Fruit fly (Drosophila melanogaster): ENCODE data around the gene Kcmf1.

The Kcmf1 gene

DNA sequence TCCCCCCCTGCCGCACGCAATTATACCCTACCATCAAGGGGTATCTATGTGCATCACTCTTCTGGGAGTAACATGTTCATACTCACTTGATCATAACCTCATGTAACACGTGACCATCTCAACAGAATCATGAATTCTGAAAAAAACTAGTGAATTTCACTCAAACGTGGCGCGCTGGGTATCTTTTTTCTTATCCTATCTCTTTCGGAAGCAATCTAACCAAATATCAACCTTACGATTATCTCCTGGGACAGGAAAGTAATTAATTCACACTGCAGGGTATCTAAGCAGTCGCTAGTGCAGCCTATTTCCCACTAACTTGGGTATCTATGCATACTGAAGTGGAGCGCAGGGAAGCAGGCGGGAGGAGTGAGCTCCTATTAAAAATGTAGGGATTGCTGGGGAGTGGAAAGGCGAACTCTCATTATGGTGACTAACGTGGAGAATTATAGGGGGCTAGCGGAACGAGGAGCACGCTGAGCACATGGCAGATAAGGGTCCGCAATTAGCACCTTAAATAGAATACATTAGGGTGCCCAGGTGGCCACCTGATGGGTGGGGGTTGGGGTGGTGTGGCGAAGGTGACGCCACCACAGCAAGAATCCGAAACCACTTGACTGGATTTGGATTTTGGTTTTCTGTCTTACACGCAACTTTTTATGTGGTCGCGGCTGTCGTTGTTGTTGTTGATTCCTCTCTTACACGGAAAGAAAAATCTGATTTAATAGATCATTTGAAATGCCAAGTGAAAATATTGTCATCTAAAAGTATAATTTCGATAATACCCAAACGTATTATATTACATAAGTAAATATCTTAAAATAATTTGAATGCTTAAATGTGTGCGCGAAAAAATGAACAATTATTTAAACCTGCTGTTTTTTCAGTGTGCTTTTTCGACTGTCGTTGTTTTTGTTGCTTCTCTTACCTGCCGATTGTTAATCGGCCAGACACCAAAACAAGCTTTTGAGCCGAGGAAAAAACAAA lies 40.7 kb upstream of the Kcmf1 start (continued):
- no peak for TF ChIP-seq CG14965 (GFP tag; optimal IDR thresholded peaks at IDR 0.05; ENCODE audit: borderline replicate concordance)
- peak; percentile 86 for TF ChIP-seq zf30C (GFP tag; optimal IDR thresholded peaks at IDR 0.05)
- TF ChIP-seq grn (GFP tag; optimal IDR thresholded peaks at IDR 0.05) = peak; percentile 51
- peak; percentile 96 for TF ChIP-seq tap (tag; optimal IDR thresholded peaks at IDR 0.05)
- peak; percentile 95 for TF ChIP-seq HmgZ (tag; optimal IDR thresholded peaks at IDR 0.05)
- TF ChIP-seq CG2129 (GFP tag; IDR thresholded peaks at IDR 0.05; ENCODE audit: partially characterized antibody) = no peak
- peak; percentile 92 for TF ChIP-seq Asciz (GFP tag; optimal IDR thresholded peaks at IDR 0.05)
- TF ChIP-seq CG6813 (GFP tag; optimal IDR thresholded peaks at IDR 0.05) = peak; percentile 91
- TF ChIP-seq CG18599 (GFP tag; optimal IDR thresholded peaks at IDR 0.05) = peak; percentile 96
- no peak for TF ChIP-seq Aef1 (GFP tag; IDR thresholded peaks at IDR 0.05)
- TF ChIP-seq gce (GFP tag; IDR thresholded peaks at IDR 0.05) = no peak
- TF ChIP-seq hkb (optimal IDR thresholded peaks at IDR 0.05) = no peak
- no peak for TF ChIP-seq hkb (GFP tag; IDR thresholded peaks at IDR 0.05)
- peak; percentile 89 for TF ChIP-seq tio (GFP tag; optimal IDR thresholded peaks at IDR 0.05)
- peak; percentile 81 for TF ChIP-seq CG5245 (GFP tag; optimal IDR thresholded peaks at IDR 0.05)
- TF ChIP-seq Ssrp (tag; optimal IDR thresholded peaks at IDR 0.05) = peak; percentile 91
- peak; percentile 82 for TF ChIP-seq CG11723 (GFP tag; optimal IDR thresholded peaks at IDR 0.05)
- no peak for TF ChIP-seq CG14441 (GFP tag; IDR thresholded peaks at IDR 0.05)
- TF ChIP-seq stwl (tag; optimal IDR thresholded peaks at IDR 0.05) = peak; percentile 12
- peak; percentile 95 for TF ChIP-seq Dek (tag; optimal IDR thresholded peaks at IDR 0.05)
- peak; percentile 85 for TF ChIP-seq Chrac-16 (GFP tag; optimal IDR thresholded peaks at IDR 0.05)
- TF ChIP-seq zfh2 (GFP tag; optimal IDR thresholded peaks at IDR 0.05) = peak; percentile 73
- TF ChIP-seq btn (GFP tag; optimal IDR thresholded peaks at IDR 0.05) = peak; percentile 14
- TF ChIP-seq pho (GFP tag; optimal IDR thresholded peaks at IDR 0.05) = peak; percentile 72
- TF ChIP-seq Mes4 (GFP tag; optimal IDR thresholded peaks at IDR 0.05) = peak; percentile 28
- TF ChIP-seq sisA (GFP tag; IDR thresholded peaks at IDR 0.05) = no peak
- TF ChIP-seq CG7928 (GFP tag; optimal IDR thresholded peaks at IDR 0.05) = peak; percentile 63
- TF ChIP-seq dpn (GFP tag; optimal IDR thresholded peaks at IDR 0.05) = peak; percentile 85 to 92
- TF ChIP-seq CG12391 (tag; optimal IDR thresholded peaks at IDR 0.05) = peak; percentile 96
- TF ChIP-seq psq (GFP tag; optimal IDR thresholded peaks at IDR 0.05) = peak; percentile 35
- TF ChIP-seq mam (GFP tag; optimal IDR thresholded peaks at IDR 0.05) = peak; percentile 74
- TF ChIP-seq CG6175 (GFP tag; IDR thresholded peaks at IDR 0.05) = no peak
- peak; percentile 70 for TF ChIP-seq tup (GFP tag; optimal IDR thresholded peaks at IDR 0.05)
- TF ChIP-seq CG2120 (GFP tag; optimal IDR thresholded peaks at IDR 0.05) = peak; percentile 94
- TF ChIP-seq ewg (GFP tag; optimal IDR thresholded peaks at IDR 0.05) = peak; percentile 72
- TF ChIP-seq CG15479 (GFP tag; optimal IDR thresholded peaks at IDR 0.05) = no peak
- no peak for TF ChIP-seq klu (GFP tag; IDR thresholded peaks at IDR 0.05)
- peak; percentile 88 for TF ChIP-seq Hr3 (GFP tag; optimal IDR thresholded peaks at IDR 0.05)
- TF ChIP-seq CG16813 (GFP tag; IDR thresholded peaks at IDR 0.05; ENCODE audit: partially characterized antibody) = no peak
- TF ChIP-seq kay (GFP tag; optimal IDR thresholded peaks at IDR 0.05) = peak; percentile 56
- no peak for TF ChIP-seq CG3847 (GFP tag; IDR thresholded peaks at IDR 0.05)
- peak; percentile 86 for TF ChIP-seq Max (GFP tag; optimal IDR thresholded peaks at IDR 0.05)
- TF ChIP-seq CG8924 (tag; optimal IDR thresholded peaks at IDR 0.05) = peak; percentile 95
- TF ChIP-seq corto (GFP tag; optimal IDR thresholded peaks at IDR 0.05) = peak; percentile 93
- TF ChIP-seq zen2 (GFP tag; IDR thresholded peaks at IDR 0.05; ENCODE audit: partially characterized antibody) = no peak
- TF ChIP-seq CG11085 (GFP tag; IDR thresholded peaks at IDR 0.05) = no peak
- TF ChIP-seq Dad (GFP tag; optimal IDR thresholded peaks at IDR 0.05) = peak; percentile 87
- TF ChIP-seq MTF-1 (GFP tag; optimal IDR thresholded peaks at IDR 0.05; ENCODE audit: borderline replicate concordance) = peak; percentile 86
